Worm (Caenorhabditis elegans): Measurements from ENCODE around the gene skr-15.

- no peak for TF ChIP-seq dve-1 (tag; optimal IDR thresholded peaks at IDR 0.05; ENCODE audit: insufficient read depth)
- no peak for TF ChIP-seq tag-97 (GFP tag; IDR thresholded peaks at IDR 0.05)
- TF ChIP-seq lsy-2 (tag; optimal IDR thresholded peaks at IDR 0.05), result no peak
- no peak for TF ChIP-seq mep-1 (tag; optimal IDR thresholded peaks at IDR 0.05)
These were observed 38.7 kb upstream of the skr-15 start, which contains the start of gene T24E12.1 for ce11 chrII:3785257-3785656.
